Fruit fly (Drosophila melanogaster) whole organism, prepupa: ENCODE measurements around the gene CG31161.

Source experiments
- CG11294 ChIP-seq: fragments of 200-800 bp; sonication (Bioruptor generic); IDR thresholded peaks from 2 replicates; pipeline ENCODE4 v1.3.6; 2022; ENCODE audit warnings: missing biosample characterization, missing genetic modification characterization
- CG15336 ChIP-seq: fragments of 200-800 bp; sonication (Bioruptor generic); IDR thresholded peaks from 2 replicates; pipeline ENCODE4 v1.3.6; 2022; ENCODE audit warnings: missing biosample characterization, missing genetic modification characterization
- CG1621 ChIP-seq: fragments of 200-800 bp; sonication (Bioruptor generic); optimal IDR thresholded peaks from 3 replicates; lab custom pipeline; 2018; ENCODE audit warnings: missing biosample characterization, mild to moderate bottlenecking, missing genetic modification characterization
- CG34406 ChIP-seq: fragments of 200-800 bp; sonication (Bioruptor generic); optimal IDR thresholded peaks from 3 replicates; lab custom pipeline; 2016; ENCODE audit warnings: missing biosample characterization, missing genetic modification characterization
- CG6276 ChIP-seq: fragments of 200-800 bp; sonication (Bioruptor generic); optimal IDR thresholded peaks from 2 replicates; lab custom pipeline; 2017; ENCODE audit warnings: missing biosample characterization, mild to moderate bottlenecking, missing genetic modification characterization
- Ets96B ChIP-seq: fragments of 200-800 bp; optimal IDR thresholded peaks from 2 replicates; lab custom pipeline; 2019; ENCODE audit warnings: missing biosample characterization, mild to moderate bottlenecking, missing genetic modification characterization, moderate library complexity
- Sox102F ChIP-seq: fragments of 200-800 bp; sonication (Bioruptor generic); optimal IDR thresholded peaks from 2 replicates; lab custom pipeline; 2016; ENCODE audit warnings: missing biosample characterization, mild to moderate bottlenecking, missing genetic modification characterization
- salr ChIP-seq, 2 experiments: fragments of 200-800 bp; sonication (Bioruptor generic); optimal IDR thresholded peaks; 3 replicates each; lab custom pipeline; 2016 to 2018; ENCODE audit warnings: missing biosample characterization in 2 of 2, missing genetic modification characterization in 2 of 2, mild to moderate bottlenecking in 1 of 2
- ss ChIP-seq, 2 experiments: fragments of 200-800 bp; sonication (Bioruptor generic); optimal IDR thresholded peaks; 2 replicates in 1 of 2; 3 replicates in 1 of 2; lab custom pipeline; 2017 to 2018; ENCODE audit warnings: mild to moderate bottlenecking in 2 of 2, missing biosample characterization in 2 of 2, missing genetic modification characterization in 2 of 2, moderate library complexity in 1 of 2

Gene CG31161

dm6 chr3R:22667284-22667958 lies 51.1 kb downstream of the CG31161 start (continued):
- TF ChIP-seq CG6276 (GFP tag; lab: Kevin White, UChicago) (peak; percentile 91), salr (GFP tag; optimal IDR thresholded peaks at IDR 0.05; lab: Kevin White, UChicago) (peak; percentile 82 to 97), CG15336 (GFP tag; lab: Robert Waterston, UW) (peak; percentile 95), CG11294 (GFP tag; lab: Robert Waterston, UW) (peak; percentile 88), Sox102F (GFP tag; lab: Kevin White, UChicago) (peak; percentile 90), CG1621 (tag; lab: Kevin White, UChicago) (peak; percentile 79), CG34406 (GFP tag; lab: Kevin White, UChicago) (peak; percentile 95), Ets96B (peak; percentile 97), ss (GFP tag; optimal IDR thresholded peaks at IDR 0.05; lab: Kevin White, UChicago) (peak; percentile 91 to 96)
- TF ChIP-seq, all 60 proteins: peak for 58
